Worm (Caenorhabditis elegans) whole organism, L4 larva: ENCODE data around the gene cyp-34A2.
"Not testable (repeated sequence)": the region's sequence is repeated elsewhere in the genome, so short reads cannot be mapped to it uniquely, and the experiment has no call there.

Experiments used
- D1046.2 ChIP-seq: fragments of 200-800 bp; sonication (Bioruptor generic); IDR thresholded peaks from 2 replicates; pipeline ENCODE4 v1.3.6; 2022; ENCODE audit warnings: missing genetic modification characterization, missing compliant biosample characterization
- F26F4.8 ChIP-seq: fragments of 200-800 bp; sonication (Bioruptor generic); conservative IDR thresholded peaks from 2 replicates; pipeline ENCODE4 v1.3.6; 2022; ENCODE audit warnings: missing genetic modification characterization, missing compliant biosample characterization
- F37D6.2 ChIP-seq: sonication (generic microtip); optimal IDR thresholded peaks from 2 replicates; lab custom pipeline; 2016; ENCODE audit warnings: mild to moderate bottlenecking, missing genetic modification characterization, missing compliant biosample characterization
- F49E8.2 ChIP-seq: sonication (generic microtip); optimal IDR thresholded peaks from 2 replicates; lab custom pipeline; 2016; ENCODE audit warnings: missing compliant biosample characterization, mild to moderate bottlenecking, missing genetic modification characterization, borderline replicate concordance
- T20F7.1 ChIP-seq: fragments of 200-800 bp; sonication (Bioruptor generic); optimal IDR thresholded peaks from 2 replicates; lab custom pipeline; 2018; ENCODE audit warnings: mild to moderate bottlenecking, missing genetic modification characterization, missing compliant biosample characterization
- Y5F2A.4 ChIP-seq: fragments of 200-800 bp; sonication (Bioruptor generic); optimal IDR thresholded peaks from 2 replicates; lab custom pipeline; 2018; ENCODE audit warnings: mild to moderate bottlenecking, missing genetic modification characterization, missing compliant biosample characterization
- ZK546.5 ChIP-seq, 2 experiments: sonication (generic microtip); optimal IDR thresholded peaks; 2 replicates each; lab custom pipeline; 2017; ENCODE audit warnings: missing biosample characterization in 2 of 2, missing genetic modification characterization in 2 of 2
- aha-1 ChIP-seq: fragments of 150-350 bp; peaks from one replicate; lab custom pipeline; 2014; ENCODE audit warnings: missing biosample characterization, missing genetic modification characterization
- ama-1 ChIP-seq: fragments of 150-350 bp; optimal IDR thresholded peaks from 2 replicates; lab custom pipeline; 2014; ENCODE audit warnings: inconsistent platforms, mixed read lengths
- ceh-82 ChIP-seq: sonication (generic microtip); optimal IDR thresholded peaks from 2 replicates; lab custom pipeline; 2017; ENCODE audit warnings: missing biosample characterization, missing genetic modification characterization
- ces-1 ChIP-seq: fragments of 150-350 bp; sonication (generic microtip); optimal IDR thresholded peaks from 4 replicates; lab custom pipeline; 2014; ENCODE audit warnings: missing biosample characterization, missing genetic modification reagents, missing genetic modification characterization
- cey-2 ChIP-seq: sonication (generic microtip); optimal IDR thresholded peaks from 3 replicates; lab custom pipeline; 2017; ENCODE audit warnings: missing genetic modification characterization, mild to moderate bottlenecking, missing compliant biosample characterization, antibody characterized with exemption, borderline replicate concordance; ENCODE audit not compliant: insufficient read depth
- ctbp-1 ChIP-seq: fragments of 200-800 bp; sonication (Bioruptor generic); IDR thresholded peaks from 2 replicates; pipeline ENCODE4 v1.3.6; 2022; ENCODE audit warnings: missing genetic modification reagents, missing genetic modification characterization, missing compliant biosample characterization
- daf-12 ChIP-seq: fragments of 150-350 bp; optimal IDR thresholded peaks from 2 replicates; lab custom pipeline; 2014; ENCODE audit warnings: missing biosample characterization, missing genetic modification reagents, missing genetic modification characterization
- daf-16 ChIP-seq, 3 experiments: sonication (generic microtip); optimal IDR thresholded peaks; 2 replicates each; lab custom pipeline; 2016 to 2017; ENCODE audit warnings: missing genetic modification characterization in 3 of 3, missing genetic modification reagents in 3 of 3, mild to moderate bottlenecking in 2 of 3, missing compliant biosample characterization in 2 of 3, missing biosample characterization in 1 of 3, moderate library complexity in 1 of 3
- daf-19 ChIP-seq: fragments of 200-800 bp; sonication (Bioruptor generic); conservative IDR thresholded peaks from 2 replicates; pipeline ENCODE4 v1.3.6; 2022; ENCODE audit warnings: missing genetic modification characterization, missing compliant biosample characterization
- daf-8 ChIP-seq: fragments of 200-800 bp; sonication (Bioruptor generic); IDR thresholded peaks from 2 replicates; pipeline ENCODE4 v1.3.6; 2022; ENCODE audit warnings: missing genetic modification characterization, missing compliant biosample characterization
- dpl-1 ChIP-seq: fragments of 150-350 bp; optimal IDR thresholded peaks from 2 replicates; lab custom pipeline; 2014; ENCODE audit warnings: missing biosample characterization, missing genetic modification reagents, missing genetic modification characterization
- egl-27 ChIP-seq: sonication (generic microtip); optimal IDR thresholded peaks from 3 replicates; lab custom pipeline; 2017; ENCODE audit warnings: missing biosample characterization, missing genetic modification reagents, missing genetic modification characterization
- egl-43 ChIP-seq: fragments of 200-800 bp; sonication (Bioruptor generic); IDR thresholded peaks from 2 replicates; pipeline ENCODE4 v1.3.6; 2022; ENCODE audit warnings: missing genetic modification reagents, missing genetic modification characterization, missing compliant biosample characterization
- jun-1 ChIP-seq: fragments of 150-350 bp; optimal IDR thresholded peaks from 2 replicates; lab custom pipeline; 2014; ENCODE audit warnings: missing biosample characterization, missing genetic modification reagents, missing genetic modification characterization
- lim-7 ChIP-seq: fragments of 200-800 bp; sonication (Bioruptor generic); IDR thresholded peaks from 2 replicates; pipeline ENCODE4 v1.3.6; 2022; ENCODE audit warnings: missing genetic modification characterization, missing compliant biosample characterization
- lin-13 ChIP-seq: fragments of 150-350 bp; optimal IDR thresholded peaks from 2 replicates; lab custom pipeline; 2014; ENCODE audit warnings: missing biosample characterization, missing genetic modification reagents, missing genetic modification characterization
- lin-39 ChIP-seq: fragments of 150-350 bp; optimal IDR thresholded peaks from 2 replicates; lab custom pipeline; 2014; ENCODE audit warnings: missing biosample characterization, missing genetic modification reagents, missing genetic modification characterization
- madf-9 ChIP-seq: fragments of 200-800 bp; sonication (Bioruptor generic); conservative IDR thresholded peaks from 2 replicates; pipeline ENCODE4 v1.3.6; 2022; ENCODE audit warnings: missing genetic modification reagents, missing genetic modification characterization, missing compliant biosample characterization
- mdt-29 ChIP-seq: fragments of 200-800 bp; sonication (Bioruptor generic); IDR thresholded peaks from 2 replicates; pipeline ENCODE4 v1.3.6; 2022; ENCODE audit warnings: missing genetic modification reagents, missing genetic modification characterization, missing compliant biosample characterization
- mes-2 ChIP-seq: sonication (generic microtip); optimal IDR thresholded peaks from 2 replicates; lab custom pipeline; 2016; ENCODE audit warnings: missing genotype, mild to moderate bottlenecking, missing genetic modification characterization, missing compliant biosample characterization; ENCODE audit not compliant: poor library complexity, severe bottlenecking
- nhr-102 ChIP-seq: sonication (generic microtip); optimal IDR thresholded peaks from 2 replicates; lab custom pipeline; 2016; ENCODE audit warnings: mild to moderate bottlenecking, missing genetic modification characterization, moderate library complexity, missing compliant biosample characterization
- nhr-25 ChIP-seq: sonication (generic microtip); optimal IDR thresholded peaks from 2 replicates; lab custom pipeline; 2017; ENCODE audit warnings: missing genetic modification characterization, mild to moderate bottlenecking, missing compliant biosample characterization, antibody characterized with exemption, moderate library complexity, borderline replicate concordance; ENCODE audit not compliant: insufficient read depth
- nhr-48 ChIP-seq: sonication (generic microtip); optimal IDR thresholded peaks from 2 replicates; lab custom pipeline; 2016; ENCODE audit warnings: mild to moderate bottlenecking, missing genetic modification characterization, missing compliant biosample characterization
- nhr-6 ChIP-seq: fragments of 150-350 bp; optimal IDR thresholded peaks from 2 replicates; lab custom pipeline; 2014; ENCODE audit warnings: missing biosample characterization, missing genetic modification characterization
- pqm-1 ChIP-seq: sonication (generic microtip); optimal IDR thresholded peaks from 2 replicates; lab custom pipeline; 2017; ENCODE audit warnings: missing biosample characterization, missing genetic modification characterization
- saeg-2 ChIP-seq: fragments of 200-800 bp; sonication (Bioruptor generic); IDR thresholded peaks from 2 replicates; pipeline ENCODE4 v1.3.6; 2022; ENCODE audit warnings: missing genetic modification reagents, missing genetic modification characterization, missing compliant biosample characterization
- snpc-1.2 ChIP-seq: fragments of 200-800 bp; sonication (Bioruptor generic); IDR thresholded peaks from 2 replicates; pipeline ENCODE4 v1.3.6; 2022; ENCODE audit warnings: missing genetic modification reagents, missing genetic modification characterization, missing compliant biosample characterization
- unc-62 ChIP-seq, 3 experiments: fragments of 150-350 bp in 1 of 3; sonication (generic microtip); optimal IDR thresholded peaks in 2 of 3; peaks in 1 of 3; 1 replicate in 1 of 3; 2 replicates in 2 of 3; lab custom pipeline; 2014 to 2017; ENCODE audit warnings: missing biosample characterization in 3 of 3, missing genetic modification characterization in 3 of 3, missing genetic modification reagents in 3 of 3, missing genotype in 1 of 3
- zag-1 ChIP-seq: fragments of 150-350 bp; optimal IDR thresholded peaks from 2 replicates; lab custom pipeline; 2014; ENCODE audit warnings: missing biosample characterization, missing genetic modification characterization
- zip-2 ChIP-seq: fragments of 150-350 bp; optimal IDR thresholded peaks from 2 replicates; lab custom pipeline; 2014; ENCODE audit warnings: missing biosample characterization, missing genetic modification characterization
- ztf-7 ChIP-seq: fragments of 150-350 bp; optimal IDR thresholded peaks from 2 replicates; lab custom pipeline; 2014; ENCODE audit warnings: missing biosample characterization, missing genetic modification characterization

Gene cyp-34A2

ce11 chrV:15259049-15259448 is 31.8 kb downstream of the cyp-34A2 start, which contains the start of gene srsx-37:
Gene srsx-37, minus strand, starts transcription at chrV:15259149.
- TF ChIP-seq daf-12 (tag; lab: Kevin White, UChicago) (no peak), T20F7.1 (no peak), nhr-25 (no peak), nhr-48 (tag; lab: Kevin White, UChicago) (no peak), egl-27 (tag; lab: Kevin White, UChicago) (no peak)
- TF ChIP-seq, all 104 proteins: peak for 0

- TF ChIP-seq lin-13 (GFP tag; lab: Kevin White, UChicago); Y5F2A.4 (GFP tag; lab: Kevin White, UChicago); F49E8.2 (tag; lab: Kevin White, UChicago): not testable (repeated sequence)
- TF ChIP-seq, all 104 proteins: peak for 0; not testable (repeated sequence) for 104
These were observed 34.2 kb downstream of the cyp-34A2 start, which contains the start of gene srsx-39 for ce11 chrV:15256669-15257068. Gene srsx-39, minus strand, starts transcription at chrV:15256769.

ce11 chrV:15253529-15253928 is 37.4 kb downstream of the cyp-34A2 start, which contains the start of gene srbc-75:
Gene srbc-75, plus strand, starts transcription at chrV:15253829.
- no peak for TF ChIP-seq pqm-1 (tag; lab: Kevin White, UChicago)
- TF ChIP-seq aha-1 (tag; lab: Kevin White, UChicago): peak; percentile 54

ce11 chrV:15252082-15252481 is 38.8 kb downstream of the cyp-34A2 start, which contains the start of gene srbc-76:
Gene srbc-76, plus strand, starts transcription at chrV:15252382.
- TF ChIP-seq jun-1 (tag; lab: Kevin White, UChicago) (no peak), lin-39 (tag; lab: Kevin White, UChicago) (no peak), nhr-6 (tag; lab: Kevin White, UChicago) (no peak), egl-43 (GFP tag; lab: Robert Waterston, UW) (no peak), F37D6.2 (tag; lab: Kevin White, UChicago) (no peak), madf-9 (GFP tag; lab: Robert Waterston, UW) (no peak), cey-2 (tag; lab: Kevin White, UChicago) (no peak), ZK546.5 (tag; optimal IDR thresholded peaks at IDR 0.05; lab: Kevin White, UChicago) (no peak), snpc-1.2 (no peak), zag-1 (tag; lab: Kevin White, UChicago) (no peak), ama-1 (no peak), zip-2 (tag; lab: Kevin White, UChicago) (no peak)

ce11 chrV:15250304-15250703 is 40.6 kb downstream of the cyp-34A2 start, which contains the start of gene srd-28:
Gene srd-28, plus strand, starts transcription at chrV:15250604.
- TF ChIP-seq unc-62 (GFP tag; optimal IDR thresholded peaks at IDR 0.05 in 1 of 2; lab: Kevin White, UChicago); unc-62 (tag; optimal IDR thresholded peaks at IDR 0.05; lab: Kevin White, UChicago); daf-16 (GFP tag; optimal IDR thresholded peaks at IDR 0.05; lab: Kevin White, UChicago); daf-16 (tag; optimal IDR thresholded peaks at IDR 0.05; lab: Kevin White, UChicago); cey-2 (tag; lab: Kevin White, UChicago): not testable (repeated sequence)

- TF ChIP-seq F26F4.8: no peak
- TF ChIP-seq ceh-82 (tag; lab: Kevin White, UChicago): no peak
- no peak for TF ChIP-seq ces-1
- no peak for TF ChIP-seq saeg-2
- no peak for TF ChIP-seq D1046.2 (GFP tag; lab: Robert Waterston, UW)
- TF ChIP-seq lim-7: no peak
- TF ChIP-seq dpl-1 (GFP tag; lab: Kevin White, UChicago): no peak
- no peak for TF ChIP-seq daf-8
- no peak for TF ChIP-seq mes-2 (tag; lab: Kevin White, UChicago)
- no peak for TF ChIP-seq daf-19 (GFP tag; lab: Robert Waterston, UW)
- TF ChIP-seq ZK546.5 (tag; optimal IDR thresholded peaks at IDR 0.05; lab: Kevin White, UChicago): no peak
- TF ChIP-seq ztf-7: no peak
- TF ChIP-seq ctbp-1 (GFP tag; lab: Robert Waterston, UW): no peak
- TF ChIP-seq mdt-29: no peak
- TF ChIP-seq nhr-102 (tag; lab: Kevin White, UChicago): no peak
These were observed 46.4 kb downstream of the cyp-34A2 start, which contains the start of gene kin-30 for ce11 chrV:15244456-15244855. Gene kin-30, plus strand, starts transcription at chrV:15244756.
